Fruit fly (Drosophila melanogaster) S2 (cell line): ENCODE measurements around the gene CG16813.

Experiments
- CG8478 ChIP-seq: fragments of >200 bp; optimal IDR thresholded peaks from 2 replicates; lab custom pipeline; 2018
- CTCF ChIP-seq, 2 experiments: fragments of >200 bp; optimal IDR thresholded peaks; 2 replicates each; lab custom pipeline; 2018

Gene CG16813

DNA sequence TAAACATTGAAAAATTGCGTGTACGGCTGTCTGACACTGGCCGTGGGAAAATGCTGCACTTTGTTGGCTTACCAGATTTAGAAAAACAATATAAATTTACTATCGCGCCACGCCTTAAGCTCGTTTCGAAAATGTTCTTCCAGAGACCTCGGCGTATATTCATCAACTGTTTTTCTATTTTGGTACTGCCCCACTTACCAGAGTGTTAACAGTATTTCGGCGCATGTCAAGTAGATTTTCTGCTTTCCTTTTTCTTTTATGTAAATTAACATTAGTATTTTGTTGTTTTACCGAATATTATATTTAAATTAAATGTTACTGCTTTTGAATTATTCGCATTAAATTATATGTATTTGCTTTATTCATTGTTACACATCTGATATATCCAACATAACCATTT lies 12.3 kb upstream of the CG16813 start, which contains the start of gene kek4:
kek4 (minus strand) TSS at position 341 of the 400 bp plus-strand sequence.
- TF ChIP-seq CTCF (optimal IDR thresholded peaks at IDR 0.05; lab: Kevin White, UChicago) (no peak), CG8478 (lab: Kevin White, UChicago) (no peak)

DNA sequence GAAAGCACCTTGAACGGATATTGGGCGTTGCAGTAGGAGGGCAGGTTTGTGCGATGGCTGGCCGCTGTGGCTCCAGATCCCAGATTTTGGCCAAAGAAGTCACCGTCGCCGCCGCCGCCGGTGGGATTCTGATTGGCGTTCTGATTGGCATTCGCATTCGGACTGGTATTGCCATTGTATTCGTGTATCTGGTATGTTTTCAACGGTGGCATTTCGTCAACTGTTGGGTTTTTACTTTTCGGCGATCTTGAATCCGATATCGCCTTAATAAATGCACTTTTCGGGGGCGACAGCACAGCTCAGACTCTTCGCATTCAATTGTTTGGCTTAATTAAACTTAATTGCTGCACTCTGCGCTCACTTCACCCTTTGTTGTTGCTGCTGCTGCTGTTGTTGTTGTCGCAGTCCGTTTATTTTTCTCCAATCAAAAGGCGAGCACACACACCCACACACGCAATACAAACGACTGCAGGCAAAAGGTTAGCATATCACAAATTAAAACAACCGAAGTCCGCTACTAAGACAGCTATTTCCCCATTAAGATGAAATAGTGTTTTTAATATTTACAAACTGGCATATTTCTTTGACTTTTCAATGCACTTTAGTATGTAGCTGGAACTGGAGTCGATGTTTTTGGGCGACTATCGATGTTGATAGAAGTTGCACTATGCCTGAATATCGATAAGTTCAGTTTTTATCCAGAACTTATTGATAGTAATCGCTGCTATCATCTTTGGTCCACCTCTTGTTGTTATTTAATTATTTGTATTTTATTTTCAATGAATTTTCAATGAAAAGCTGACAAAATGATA lies 7.8 kb upstream of the CG16813 start, which contains the start of the genes CG9426 and mRF1:
CG9426 (minus strand) TSS at position 643 of the 812 bp plus-strand sequence.
mRF1 (plus strand) TSS at position 699 of the 812 bp plus-strand sequence.
- TF ChIP-seq CTCF (optimal IDR thresholded peaks at IDR 0.05; lab: Kevin White, UChicago) (no peak), CG8478 (lab: Kevin White, UChicago) (no peak)

DNA sequence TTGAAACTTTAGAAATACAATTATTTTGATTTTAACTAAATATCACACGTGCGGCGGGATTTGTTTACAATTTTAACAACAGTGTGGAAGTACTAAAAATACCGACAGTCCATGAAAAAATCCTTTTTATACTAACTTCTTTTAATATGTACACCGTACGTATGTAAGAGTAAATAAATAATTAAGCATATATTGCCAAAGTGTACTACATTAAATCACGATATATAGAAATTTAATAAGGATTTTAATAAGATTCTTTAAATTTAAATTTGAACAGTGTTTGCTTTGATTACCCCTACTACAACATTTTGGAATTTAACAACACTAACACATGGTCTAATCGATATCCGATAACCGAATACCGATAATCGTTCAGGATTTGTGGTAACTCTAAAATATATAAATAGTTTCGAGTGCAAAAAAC lies 5.1 kb upstream of the CG16813 start, which contains the start of the genes Ski6 and CG16812:
Ski6 (minus strand) TSS at position 205 of the 424 bp plus-strand sequence.
CG16812 (plus strand) TSS at position 363 of the 424 bp plus-strand sequence.
- no peak for TF ChIP-seq CTCF (optimal IDR thresholded peaks at IDR 0.05; lab: Kevin White, UChicago)
- no peak for TF ChIP-seq CG8478 (lab: Kevin White, UChicago)

DNA sequence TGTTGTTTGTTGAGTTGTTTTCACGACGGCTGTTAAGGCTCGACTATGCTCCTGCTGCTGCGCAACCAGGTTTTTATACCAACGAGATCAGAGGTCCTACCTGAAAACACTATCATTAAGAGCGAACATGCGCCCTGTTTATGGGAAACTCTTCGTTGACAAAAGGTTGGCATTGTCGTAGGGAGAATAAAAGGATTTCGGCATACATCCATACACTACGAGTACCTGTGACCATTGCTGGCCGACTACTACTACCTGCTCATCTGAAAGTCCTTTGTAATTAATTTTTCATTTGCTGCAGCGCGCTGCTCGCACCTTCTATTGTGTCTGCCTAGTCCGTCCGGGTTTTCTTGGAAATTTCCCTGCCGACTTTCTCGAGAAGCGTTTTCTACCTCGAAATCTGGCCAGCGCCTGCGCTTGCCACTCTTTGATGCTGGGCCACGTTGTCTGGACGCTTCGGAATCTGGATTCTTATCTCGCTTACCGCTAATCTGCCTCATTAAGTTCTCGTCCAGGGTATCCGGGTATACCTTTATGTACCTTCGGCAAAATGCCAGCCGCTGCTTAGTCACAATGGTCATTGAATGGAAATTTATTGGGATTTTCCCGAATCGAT lies 2.0 kb upstream of the CG16813 start, which contains the start of gene CG15480:
CG15480 (minus strand) TSS at position 51 of the 616 bp plus-strand sequence.
- TF ChIP-seq CG8478 (lab: Kevin White, UChicago) (no peak), CTCF (optimal IDR thresholded peaks at IDR 0.05; lab: Kevin White, UChicago) (no peak)

DNA sequence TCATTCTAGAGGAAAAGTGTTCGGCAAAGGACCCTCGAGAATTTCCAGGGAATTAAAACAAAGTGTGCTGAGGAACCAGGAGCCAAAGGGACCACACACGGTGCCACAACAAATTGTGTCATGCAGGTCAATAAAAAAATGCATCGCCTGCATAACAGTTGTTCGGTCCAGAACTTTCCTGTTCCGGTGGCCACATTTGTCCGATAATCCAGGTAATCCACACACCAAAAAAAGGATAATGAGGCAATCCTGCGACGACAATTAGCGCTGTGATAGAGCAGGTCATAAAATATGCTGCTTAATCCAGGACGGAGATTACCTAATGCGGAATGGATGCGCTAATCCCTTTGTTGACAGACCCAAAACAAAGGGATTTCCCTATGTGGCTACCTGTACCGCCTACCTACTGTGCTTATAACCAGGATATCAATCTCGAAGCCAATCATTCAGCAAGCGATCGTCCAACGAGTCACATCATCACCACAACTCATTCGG lies 2.1 kb downstream of the CG16813 start, which contains the start of gene CG16815:
CG16815 (plus strand) TSS at position 445 of the 495 bp plus-strand sequence.
- TF ChIP-seq CG8478 (lab: Kevin White, UChicago) (no peak), CTCF (optimal IDR thresholded peaks at IDR 0.05; lab: Kevin White, UChicago) (no peak)

DNA sequence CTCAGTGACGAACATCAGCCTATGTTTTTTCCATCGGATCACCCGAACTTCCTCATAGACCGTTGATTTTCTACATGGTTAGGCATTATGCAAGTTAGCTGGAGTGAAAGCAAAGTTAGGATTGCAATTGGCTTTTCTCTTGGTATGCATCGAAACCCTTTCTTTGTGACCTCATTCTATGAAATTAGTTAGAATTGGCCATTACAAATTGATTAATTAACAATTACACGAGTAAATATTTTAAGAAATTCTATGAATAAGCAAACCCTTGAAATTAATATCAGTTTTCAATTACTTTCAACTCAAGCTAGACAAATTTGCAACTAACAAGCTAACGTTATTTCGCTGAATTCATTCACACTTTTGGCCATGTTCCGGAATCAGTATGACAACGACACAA lies 4.4 kb downstream of the CG16813 start, which contains the start of gene Prosalpha6T:
Prosalpha6T (plus strand) TSS at position 301 of the 400 bp plus-strand sequence.
- no peak for TF ChIP-seq CG8478 (lab: Kevin White, UChicago)
- TF ChIP-seq CTCF (optimal IDR thresholded peaks at IDR 0.05; lab: Kevin White, UChicago), result no peak

DNA sequence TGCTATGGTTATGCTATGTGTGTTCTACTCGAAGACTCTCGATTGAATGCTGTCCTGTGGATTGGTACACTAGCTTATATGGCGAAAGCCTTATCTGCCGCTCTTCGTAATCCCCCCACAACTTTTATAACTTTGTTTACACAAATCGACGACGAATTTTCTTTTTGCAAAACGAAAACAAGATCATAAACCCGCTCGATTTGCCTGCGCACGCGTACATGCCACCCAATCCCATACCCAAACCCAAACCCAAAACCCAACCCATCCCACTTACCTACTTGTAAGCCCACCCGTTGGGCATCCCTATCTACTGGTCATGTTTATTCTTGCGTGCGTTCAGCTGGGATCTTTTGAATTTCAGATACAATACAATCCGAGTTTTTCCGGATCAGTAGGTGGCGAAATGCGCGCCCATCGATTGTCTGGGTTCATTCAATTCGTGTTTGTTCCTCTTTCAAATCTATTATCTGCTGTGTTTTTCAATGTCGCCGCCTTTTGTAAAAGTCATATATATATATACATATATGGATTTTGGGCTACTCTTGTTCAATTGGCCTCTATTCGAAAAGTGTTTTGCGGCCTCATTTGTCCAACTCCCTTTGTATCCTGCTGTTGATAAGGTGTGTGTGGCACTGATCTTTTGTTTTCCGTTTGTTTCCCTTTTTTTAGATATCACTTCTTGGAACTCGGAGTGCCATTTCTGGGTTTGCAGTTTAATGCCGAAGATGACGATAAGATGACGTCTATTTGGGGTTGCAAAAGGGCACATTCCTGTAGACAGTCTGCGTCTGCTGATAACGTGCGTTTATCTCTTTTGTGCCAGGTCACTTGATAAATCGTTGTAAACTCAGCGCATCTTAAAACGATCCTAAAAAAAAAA lies 7.5 kb downstream of the CG16813 start, which contains the start of gene Mabi:
Mabi (minus strand) TSS at position 51 of the 880 bp plus-strand sequence.
- TF ChIP-seq CTCF (optimal IDR thresholded peaks at IDR 0.05; lab: Kevin White, UChicago), result no peak
- no peak for TF ChIP-seq CG8478 (lab: Kevin White, UChicago)

DNA sequence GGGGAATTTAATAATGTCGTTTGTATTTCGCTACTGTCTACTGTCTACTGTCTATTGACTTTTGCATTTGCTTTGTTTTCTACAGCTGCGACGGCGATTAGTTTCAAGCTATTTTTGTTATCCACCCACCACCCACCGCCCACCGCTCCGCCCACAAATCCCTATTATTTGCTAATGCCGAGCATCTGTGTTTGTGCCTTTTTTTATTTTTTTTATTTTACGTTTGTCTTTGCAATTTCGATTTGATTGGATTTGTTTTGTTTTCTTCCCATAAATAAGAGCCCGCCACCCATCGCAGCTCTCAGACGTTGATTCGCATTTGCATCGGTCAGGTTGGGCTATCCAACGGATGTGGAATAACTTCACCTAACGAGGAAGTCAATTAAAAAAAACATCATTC lies 8.9 kb downstream of the CG16813 start, which contains the start of gene Jhbp14:
Jhbp14 (plus strand) TSS at position 301 of the 400 bp plus-strand sequence.
- no peak for TF ChIP-seq CTCF (optimal IDR thresholded peaks at IDR 0.05; lab: Kevin White, UChicago)
- no peak for TF ChIP-seq CG8478 (lab: Kevin White, UChicago)

DNA sequence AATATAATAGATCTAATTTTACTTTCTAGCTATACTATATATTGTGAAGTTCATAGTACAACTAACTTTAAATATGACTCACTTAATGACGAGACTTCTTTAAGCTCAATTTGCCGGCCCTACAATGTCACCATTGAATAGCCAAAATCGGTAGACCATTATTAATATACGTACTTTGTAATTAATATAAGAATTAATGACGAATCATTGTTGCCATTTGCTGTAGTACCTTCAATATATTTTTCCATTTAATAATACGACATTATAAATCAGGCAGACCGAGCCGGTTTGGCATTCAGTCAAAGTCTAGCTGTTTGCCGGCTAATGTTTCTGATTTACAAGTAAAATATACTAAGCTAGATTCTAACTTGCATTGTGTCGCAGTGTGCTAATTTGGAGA lies 12.4 kb downstream of the CG16813 start, which contains the start of gene Jhbp13:
Jhbp13 (plus strand) TSS at position 301 of the 400 bp plus-strand sequence.
- TF ChIP-seq CG8478 (lab: Kevin White, UChicago), result no peak
- no peak for TF ChIP-seq CTCF (optimal IDR thresholded peaks at IDR 0.05; lab: Kevin White, UChicago)

DNA sequence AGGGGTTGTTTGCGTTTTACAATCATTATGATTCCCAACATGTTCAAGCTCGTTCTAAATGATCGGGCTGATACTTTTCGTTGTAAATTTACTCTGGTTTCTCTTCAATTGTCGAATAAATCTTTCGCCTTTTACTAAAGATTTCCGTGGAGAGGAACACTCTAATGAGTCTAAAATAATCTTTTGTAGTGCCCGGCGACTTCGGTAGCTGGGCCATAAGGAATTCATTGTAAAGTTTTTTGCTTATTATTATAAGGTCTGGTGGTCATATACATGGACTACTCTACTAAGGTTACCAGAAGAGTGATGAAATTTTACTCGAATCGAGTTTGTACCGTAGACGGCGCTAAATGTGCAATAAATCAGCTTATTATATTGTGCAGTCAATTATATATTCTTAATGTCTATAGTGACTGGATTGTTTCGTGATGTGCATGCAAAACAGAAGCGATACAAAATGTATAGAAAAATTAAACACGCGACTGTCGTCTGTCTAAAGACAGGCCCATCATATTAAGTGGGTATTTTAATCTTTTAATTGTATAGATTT lies 17.5 kb downstream of the CG16813 start:
- TF ChIP-seq CTCF (optimal IDR thresholded peaks at IDR 0.05; lab: Kevin White, UChicago), result no peak

DNA sequence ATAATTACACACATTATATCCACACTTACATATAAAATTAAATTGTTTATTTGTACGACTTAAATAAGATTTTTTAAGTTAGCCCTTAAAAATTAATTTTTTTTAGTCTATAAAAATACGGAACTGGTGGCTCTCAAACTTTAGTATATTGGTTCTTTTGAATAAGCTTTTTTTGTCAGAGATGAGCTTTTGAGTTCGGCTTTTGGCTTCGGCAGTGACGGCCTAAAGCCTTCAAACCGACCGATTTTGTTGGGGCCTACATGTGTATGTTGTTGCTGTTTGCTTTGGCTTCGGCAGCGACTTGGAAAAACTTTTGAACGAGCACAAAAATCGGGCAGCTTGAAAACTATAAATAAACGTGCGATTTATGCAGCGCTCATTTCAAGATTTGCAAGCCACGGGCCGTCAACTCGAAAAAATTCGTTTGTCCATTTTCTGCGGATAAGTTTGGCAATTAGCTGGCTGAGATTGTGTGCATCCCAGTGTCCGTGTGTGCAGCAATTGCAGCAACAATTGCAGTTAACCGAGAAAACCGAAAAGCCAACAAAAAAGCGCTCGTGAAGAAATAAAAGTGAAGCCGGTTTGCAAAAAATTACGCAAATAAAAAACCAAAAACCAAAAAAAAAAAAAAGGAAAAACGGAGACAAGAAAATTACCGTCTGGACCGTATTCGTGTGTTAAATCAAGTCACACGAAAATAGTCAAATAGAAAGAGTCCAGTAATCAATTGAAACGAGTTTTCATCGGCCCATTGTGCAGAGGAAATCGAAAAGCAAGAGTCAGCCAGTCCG lies 18.7 kb downstream of the CG16813 start, which contains the start of gene CG16820:
CG16820 (plus strand) TSS at position 378 of the 791 bp plus-strand sequence.
- no peak for TF ChIP-seq CTCF (optimal IDR thresholded peaks at IDR 0.05; lab: Kevin White, UChicago)
- TF ChIP-seq CG8478 (lab: Kevin White, UChicago), result no peak

DNA sequence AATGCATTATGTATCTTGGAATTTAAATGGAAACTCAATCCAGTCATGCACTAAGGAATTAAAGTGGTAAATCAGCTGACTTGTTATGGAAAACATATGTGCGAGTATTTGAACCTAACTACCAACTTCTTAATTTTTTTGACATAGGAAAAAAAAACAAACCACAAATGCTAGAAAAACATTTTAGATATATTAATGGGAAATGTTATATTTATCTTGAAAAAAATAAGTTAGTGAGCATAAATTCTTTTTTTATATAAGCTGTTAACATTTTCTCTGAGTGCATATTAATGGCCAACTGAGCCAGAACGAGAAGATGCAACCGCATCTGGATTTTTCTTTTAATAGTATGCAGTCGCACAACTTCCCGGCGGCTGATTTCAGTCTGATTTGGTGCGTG lies 23.8 kb downstream of the CG16813 start:
- TF ChIP-seq CTCF (optimal IDR thresholded peaks at IDR 0.05; lab: Kevin White, UChicago) (no peak), CG8478 (lab: Kevin White, UChicago) (no peak)
